Fruit fly (Drosophila melanogaster): ENCODE data around the gene CG9265.

The CG9265 gene

dm6 chr2L:21039569-21040159, 31.6 kb downstream of the CG9265 start (continued):
- no peak for TF ChIP-seq ara (GFP tag; IDR thresholded peaks at IDR 0.05)
- no peak for TF ChIP-seq Nf-YA (GFP tag; IDR thresholded peaks at IDR 0.05)
- no peak for TF ChIP-seq CG5953 (GFP tag; IDR thresholded peaks at IDR 0.05)
- TF ChIP-seq HmgZ (tag; optimal IDR thresholded peaks at IDR 0.05) = no peak
- no peak for TF ChIP-seq gce (GFP tag; IDR thresholded peaks at IDR 0.05)
- TF ChIP-seq sd (tag; optimal IDR thresholded peaks at IDR 0.05) = no peak
- no peak for TF ChIP-seq E2f1 (GFP tag; IDR thresholded peaks at IDR 0.05)
- no peak for TF ChIP-seq mam (GFP tag; optimal IDR thresholded peaks at IDR 0.05)
- TF ChIP-seq CG11695 (GFP tag; IDR thresholded peaks at IDR 0.05) = no peak
- TF ChIP-seq ac (GFP tag; optimal IDR thresholded peaks at IDR 0.05) = peak; percentile 33
- peak; percentile 44 for TF ChIP-seq zen (tag; optimal IDR thresholded peaks at IDR 0.05)
- TF ChIP-seq sima (GFP tag; optimal IDR thresholded peaks at IDR 0.05) = no peak
- TF ChIP-seq kni (GFP tag; optimal IDR thresholded peaks at IDR 0.05) = peak; percentile 33
- no peak for TF ChIP-seq grau (tag; optimal IDR thresholded peaks at IDR 0.05)
- no peak for TF ChIP-seq CG13123 (GFP tag; optimal IDR thresholded peaks at IDR 0.05)
- TF ChIP-seq CG31224 (GFP tag; IDR thresholded peaks at IDR 0.05) = no peak
- TF ChIP-seq ranshi (GFP tag; IDR thresholded peaks at IDR 0.05) = no peak
- no peak for TF ChIP-seq hkb (optimal IDR thresholded peaks at IDR 0.05)
- TF ChIP-seq hkb (GFP tag; IDR thresholded peaks at IDR 0.05) = no peak
- no peak for TF ChIP-seq CG3065 (GFP tag; optimal IDR thresholded peaks at IDR 0.05)
- TF ChIP-seq Opbp (GFP tag; IDR thresholded peaks at IDR 0.05; ENCODE audit: partially characterized antibody) = no peak
- no peak for TF ChIP-seq stc (GFP tag; IDR thresholded peaks at IDR 0.05)
- no peak for TF ChIP-seq CG16779 (GFP tag; IDR thresholded peaks at IDR 0.05)
- no peak for TF ChIP-seq gt (GFP tag; IDR thresholded peaks at IDR 0.05)
- no peak for TF ChIP-seq sisA (GFP tag; IDR thresholded peaks at IDR 0.05)
- no peak for TF ChIP-seq Asciz (GFP tag; optimal IDR thresholded peaks at IDR 0.05)
- no peak for TF ChIP-seq gsb-n (tag; optimal IDR thresholded peaks at IDR 0.05)
- TF ChIP-seq sug (tag; optimal IDR thresholded peaks at IDR 0.05) = no peak
- no peak for TF ChIP-seq salm (tag; optimal IDR thresholded peaks at IDR 0.05)
- no peak for TF ChIP-seq mld (GFP tag; IDR thresholded peaks at IDR 0.05; ENCODE audit: partially characterized antibody)
- TF ChIP-seq Atf3 (GFP tag; optimal IDR thresholded peaks at IDR 0.05) = no peak
- peak in 1 of 2 experiments; percentile 76 for TF ChIP-seq tll (GFP tag; optimal IDR thresholded peaks at IDR 0.05)
- no peak for TF ChIP-seq D19A (tag; optimal IDR thresholded peaks at IDR 0.05)
- no peak for TF ChIP-seq nom (GFP tag; optimal IDR thresholded peaks at IDR 0.05)
- peak; percentile 94 for TF ChIP-seq pros (GFP tag; optimal IDR thresholded peaks at IDR 0.05)
- no peak for TF ChIP-seq CG18262 (tag; optimal IDR thresholded peaks at IDR 0.05)
- TF ChIP-seq CG7963 (GFP tag; IDR thresholded peaks at IDR 0.05; ENCODE audit: partially characterized antibody) = no peak
- peak; percentile 17 for TF ChIP-seq CG2712 (tag; optimal IDR thresholded peaks at IDR 0.05)
- TF ChIP-seq CG13424 (tag; optimal IDR thresholded peaks at IDR 0.05) = no peak
- peak; percentile 15 for TF ChIP-seq cg (GFP tag; optimal IDR thresholded peaks at IDR 0.05)
- no peak for TF ChIP-seq Abd-B (GFP tag; optimal IDR thresholded peaks at IDR 0.05)
- no peak for TF ChIP-seq Nf-YC (tag; optimal IDR thresholded peaks at IDR 0.05)
- TF ChIP-seq CG7556 (GFP tag; optimal IDR thresholded peaks at IDR 0.05) = no peak
- TF ChIP-seq Ets97D (GFP tag; optimal IDR thresholded peaks at IDR 0.05) = no peak
- no peak for TF ChIP-seq Dek (tag; optimal IDR thresholded peaks at IDR 0.05)
- peak; percentile 11 for TF ChIP-seq CG12104 (GFP tag; optimal IDR thresholded peaks at IDR 0.05)
- TF ChIP-seq CTCF (GFP tag; optimal IDR thresholded peaks at IDR 0.05) = no peak
- no peak for TF ChIP-seq CG8290 (GFP tag; optimal IDR thresholded peaks at IDR 0.05)
- no peak for TF ChIP-seq CG8290 (tag; optimal IDR thresholded peaks at IDR 0.05)
- no peak for TF ChIP-seq vvl (GFP tag; IDR thresholded peaks at IDR 0.05)
- no peak for TF ChIP-seq NK7.1 (GFP tag; optimal IDR thresholded peaks at IDR 0.05)
- no peak for TF ChIP-seq wek (GFP tag; optimal IDR thresholded peaks at IDR 0.05)

All from whole organism, embryonic.